Fruit fly (Drosophila melanogaster) whole organism, adult: ENCODE results near the gene CG9356.
A peak's percentile ranks its signal among the peaks of the same experiment; 100 is the strongest.

ENCODE experiments used
- CG7101 ChIP-seq: fragments of 200-800 bp; sonication (Bioruptor generic); optimal IDR thresholded peaks from 2 replicates; lab custom pipeline; 2018; ENCODE audit warnings: missing biosample characterization, mild to moderate bottlenecking, missing genetic modification characterization, moderate library complexity
- Hr96 ChIP-seq: fragments of 200-800 bp; sonication (Bioruptor generic); optimal IDR thresholded peaks from 2 replicates; lab custom pipeline; 2016; ENCODE audit warnings: missing biosample characterization, missing genetic modification characterization
- cic ChIP-seq: fragments of 200-800 bp; sonication (Bioruptor generic); optimal IDR thresholded peaks from 2 replicates; lab custom pipeline; 2017; ENCODE audit warnings: missing biosample characterization, mild to moderate bottlenecking, missing genetic modification characterization, moderate library complexity
- pad ChIP-seq: fragments of 200-800 bp; sonication (Bioruptor generic); optimal IDR thresholded peaks from 3 replicates; lab custom pipeline; 2017; ENCODE audit warnings: missing biosample characterization, missing genetic modification characterization, mild to moderate bottlenecking, moderate library complexity, missing genetic modification reagents
- tj ChIP-seq: fragments of 200-800 bp; sonication (Bioruptor generic); optimal IDR thresholded peaks from 3 replicates; lab custom pipeline; 2017; ENCODE audit warnings: missing biosample characterization, mild to moderate bottlenecking, missing genetic modification characterization, moderate library complexity

DNA sequence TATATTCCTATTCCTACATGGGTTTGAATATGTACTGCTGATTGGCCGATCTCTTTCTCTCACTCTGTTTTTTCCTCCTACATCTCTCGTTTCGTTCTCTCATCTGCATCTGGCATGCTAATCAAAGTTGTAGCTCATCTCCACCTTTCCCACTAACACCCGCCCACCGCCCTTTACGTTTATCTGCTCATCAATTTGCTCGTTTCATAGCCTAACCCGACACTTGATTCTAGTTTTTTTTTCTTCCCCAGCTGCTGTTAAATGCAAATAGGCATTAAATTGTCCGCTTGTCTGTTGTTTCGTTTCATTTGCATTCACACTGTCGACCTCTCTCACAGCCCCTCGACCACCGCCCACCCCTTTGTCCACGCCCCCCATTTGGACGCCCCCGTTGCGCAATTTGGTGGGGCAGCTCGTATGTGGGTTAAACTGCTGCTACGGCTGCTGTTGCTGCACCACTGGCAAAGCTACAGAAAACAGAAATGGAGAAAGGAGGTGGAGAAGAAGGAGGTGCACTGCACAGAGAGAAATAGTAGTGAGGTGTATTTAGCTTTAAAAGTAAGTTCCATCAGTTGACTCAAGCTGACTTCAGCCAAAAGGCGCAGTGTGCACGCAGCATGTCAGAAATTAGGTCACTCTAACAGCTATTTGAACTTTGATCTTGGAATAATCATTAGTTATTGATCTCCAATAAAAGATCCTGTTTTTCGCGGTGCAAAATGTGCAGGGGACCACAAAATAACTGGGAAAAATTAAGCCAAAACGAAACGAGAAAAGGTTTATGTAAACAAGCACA, 16.6 kb upstream of the CG9356 start:
- TF ChIP-seq Hr96 (GFP tag; lab: Kevin White, UChicago) (no peak), tj (GFP tag; lab: Kevin White, UChicago) (peak; percentile 64), cic (GFP tag; lab: Kevin White, UChicago) (peak; percentile 91), pad (peak; percentile 55), CG7101 (tag; lab: Kevin White, UChicago) (peak; percentile 34)
